Worm (Caenorhabditis elegans): ENCODE results near the gene F37A4.2.

Gene F37A4.2

DNA sequence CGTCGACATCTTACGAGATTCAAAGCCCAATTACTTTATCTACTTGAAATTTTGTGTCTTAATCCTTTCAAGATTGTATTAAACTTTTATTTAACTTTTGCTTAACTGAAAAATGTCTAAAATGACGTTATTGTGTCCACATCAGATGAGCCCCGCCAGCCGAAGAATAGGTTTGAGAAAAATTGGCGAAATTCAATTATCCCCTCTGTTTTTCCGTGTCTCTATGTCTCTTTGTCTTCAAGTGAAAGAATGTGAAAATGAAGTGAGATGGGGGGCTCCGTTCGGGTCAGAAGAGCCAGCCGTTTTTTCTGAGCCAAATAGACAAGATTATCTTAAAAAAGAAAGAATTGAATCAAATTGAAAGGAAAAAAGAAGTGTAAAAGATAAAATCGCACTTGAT lies 45.0 kb upstream of the F37A4.2 start:
- TF ChIP-seq F22D6.2 (tag; optimal IDR thresholded peaks at IDR 0.05) (no peak), attf-5 (GFP tag; optimal IDR thresholded peaks at IDR 0.05) (no peak), egrh-3 (GFP tag; IDR thresholded peaks at IDR 0.05) (no peak), sdz-38 (tag; optimal IDR thresholded peaks at IDR 0.05) (no peak), sea-2 (GFP tag; IDR thresholded peaks at IDR 0.05) (no peak), nfyb-1 (GFP tag; IDR thresholded peaks at IDR 0.05) (no peak), D2030.7 (GFP tag; IDR thresholded peaks at IDR 0.05) (no peak), madf-10 (tag; optimal IDR thresholded peaks at IDR 0.05) (no peak), ccch-3 (GFP tag; optimal IDR thresholded peaks at IDR 0.05) (no peak), ceh-100 (GFP tag; IDR thresholded peaks at IDR 0.05) (no peak), ceh-91 (GFP tag; IDR thresholded peaks at IDR 0.05) (no peak), aptf-3 (GFP tag; IDR thresholded peaks at IDR 0.05) (no peak), ama-1 (optimal IDR thresholded peaks at IDR 0.05) (no peak), ama-1 (GFP tag; optimal IDR thresholded peaks at IDR 0.05) (no peak), him-1 (tag; optimal IDR thresholded peaks at IDR 0.05) (no peak), rcor-1 (GFP tag; IDR thresholded peaks at IDR 0.05) (no peak)

DNA sequence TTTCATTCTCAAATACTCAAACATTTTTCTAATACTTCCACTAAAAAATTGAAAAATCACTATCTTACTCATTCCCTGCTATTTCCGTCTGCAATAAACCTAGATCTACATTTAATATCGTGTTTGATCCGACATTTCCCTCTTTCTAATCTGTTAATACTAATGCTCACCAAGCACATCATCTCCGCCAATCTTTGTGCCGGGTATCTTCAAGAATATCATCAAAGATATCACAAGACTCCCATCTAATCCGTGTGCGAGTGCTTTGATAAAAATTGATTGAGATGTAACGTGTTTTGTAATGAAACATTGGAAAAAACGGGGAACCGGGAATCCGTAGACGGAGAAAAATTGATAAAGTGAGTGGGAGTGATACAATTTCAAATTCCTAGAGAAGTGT lies 42.9 kb upstream of the F37A4.2 start:
- TF ChIP-seq aptf-2 (GFP tag; conservative IDR thresholded peaks at IDR 0.05) (no peak), dpff-1 (tag; optimal IDR thresholded peaks at IDR 0.05) (no peak), let-607 (tag; optimal IDR thresholded peaks at IDR 0.05) (no peak), Y56A3A.18 (GFP tag; IDR thresholded peaks at IDR 0.05) (no peak), ekl-4 (GFP tag; IDR thresholded peaks at IDR 0.05) (no peak), D2030.7 (GFP tag; IDR thresholded peaks at IDR 0.05) (no peak), madf-6 (GFP tag; IDR thresholded peaks at IDR 0.05) (no peak)

DNA sequence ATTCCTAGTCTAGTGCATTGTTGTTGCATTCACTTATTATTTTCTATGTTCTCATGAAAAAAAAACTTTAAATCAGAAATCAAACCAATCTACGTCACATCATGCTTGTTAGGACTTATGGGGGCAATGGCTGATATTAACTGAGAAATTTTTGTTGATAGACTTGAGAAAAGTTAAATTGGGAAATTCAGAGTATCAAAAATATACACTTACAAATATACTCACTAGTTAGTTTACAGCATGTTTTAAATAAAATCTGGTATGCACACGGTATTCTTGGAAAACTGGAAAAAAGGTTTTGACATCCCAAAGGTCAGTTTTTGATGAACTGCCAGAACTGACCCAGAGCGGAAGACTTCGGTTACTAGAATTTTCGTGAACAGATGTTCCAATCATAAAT lies 41.3 kb upstream of the F37A4.2 start:
- no peak for TF ChIP-seq mxl-1 (tag; optimal IDR thresholded peaks at IDR 0.05)

DNA sequence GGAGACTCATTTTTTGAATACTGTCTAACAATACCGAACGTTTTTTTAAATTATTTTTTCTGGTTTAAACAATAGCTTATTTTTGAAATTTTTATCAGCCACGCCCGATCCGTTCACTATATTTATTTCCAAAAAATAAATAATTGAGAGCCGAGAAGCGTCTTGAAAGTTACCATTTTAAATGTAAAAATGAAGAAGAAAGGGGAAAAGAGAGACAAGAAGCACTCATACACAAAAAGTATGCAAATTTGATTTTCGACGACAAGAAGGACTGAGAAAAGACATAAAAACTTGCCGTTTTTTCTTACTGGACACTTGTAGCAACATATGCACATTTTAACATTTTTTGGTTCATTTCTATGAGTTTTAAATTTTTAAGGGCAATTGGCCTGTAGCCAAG lies 40.5 kb upstream of the F37A4.2 start:
- TF ChIP-seq F37B4.10 (GFP tag; IDR thresholded peaks at IDR 0.05), result no peak
- TF ChIP-seq pha-4 (tag; optimal IDR thresholded peaks at IDR 0.05), result no peak
- TF ChIP-seq madf-6 (GFP tag; IDR thresholded peaks at IDR 0.05), result no peak
- TF ChIP-seq rpc-1 (optimal IDR thresholded peaks at IDR 0.05), result no peak
- no peak for TF ChIP-seq rpc-1 (tag; optimal IDR thresholded peaks at IDR 0.05)
- no peak for TF ChIP-seq attf-3 (GFP tag; conservative IDR thresholded peaks at IDR 0.05)
- no peak for TF ChIP-seq nfya-1 (tag; optimal IDR thresholded peaks at IDR 0.05; ENCODE audit: borderline replicate concordance, insufficient read depth)
- TF ChIP-seq ztf-28 (GFP tag; IDR thresholded peaks at IDR 0.05), result no peak
- no peak for TF ChIP-seq nfyb-1 (GFP tag; IDR thresholded peaks at IDR 0.05)
- TF ChIP-seq ZK185.1 (tag; optimal IDR thresholded peaks at IDR 0.05; ENCODE audit: poor library complexity, severe bottlenecking), result no peak
- TF ChIP-seq ceh-58 (GFP tag; IDR thresholded peaks at IDR 0.05), result no peak
- no peak for TF ChIP-seq snpc-1.1 (tag; optimal IDR thresholded peaks at IDR 0.05; ENCODE audit: insufficient read depth)
- TF ChIP-seq bed-1 (GFP tag; IDR thresholded peaks at IDR 0.05), result no peak
- TF ChIP-seq C06A6.2 (GFP tag; conservative IDR thresholded peaks at IDR 0.05), result no peak
- TF ChIP-seq B0035.1 (tag; optimal IDR thresholded peaks at IDR 0.05), result no peak
- TF ChIP-seq him-1 (tag; optimal IDR thresholded peaks at IDR 0.05), result no peak
- TF ChIP-seq F39B2.1 (GFP tag; IDR thresholded peaks at IDR 0.05), result no peak
- TF ChIP-seq hrde-1 (tag; optimal IDR thresholded peaks at IDR 0.05; ENCODE audit: borderline replicate concordance), result no peak
- TF ChIP-seq chd-7 (tag; optimal IDR thresholded peaks at IDR 0.05), result no peak
- TF ChIP-seq sdz-38 (tag; optimal IDR thresholded peaks at IDR 0.05), result no peak

All from whole organism, young adult.